Worm (Caenorhabditis elegans): ENCODE results near the gene slc-36.3.

DNA sequence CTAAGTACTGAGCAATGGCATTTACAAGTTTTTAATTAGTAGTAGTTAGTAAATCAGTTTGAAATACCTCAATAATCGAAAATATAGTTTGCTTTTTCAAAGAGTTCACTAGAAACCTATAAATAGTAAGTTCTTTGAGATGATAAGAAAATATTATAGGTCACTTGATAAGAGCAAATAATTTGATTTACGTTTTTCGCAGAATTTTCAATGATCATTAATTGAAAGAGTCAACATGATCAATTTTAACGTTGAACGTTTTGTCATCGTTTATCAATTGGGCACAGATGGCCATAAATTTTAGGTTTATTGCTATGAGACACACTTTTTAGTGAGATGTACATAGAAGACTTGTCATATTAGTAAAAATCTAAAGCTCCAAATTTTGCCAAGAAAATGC, 1.8 kb upstream of the slc-36.3 start:
- no peak for TF ChIP-seq tab-1 (GFP tag; IDR thresholded peaks at IDR 0.05)
- no peak for TF ChIP-seq flt-1 (GFP tag; IDR thresholded peaks at IDR 0.05)
